Fruit fly (Drosophila melanogaster): ENCODE results near the gene CG43347.
A peak's percentile ranks its signal among the peaks of the same experiment; 100 is the strongest.

- no peak for TF ChIP-seq spab (GFP tag; optimal IDR thresholded peaks at IDR 0.05)
- no peak for TF ChIP-seq Sox102F (GFP tag; optimal IDR thresholded peaks at IDR 0.05)
- TF ChIP-seq Eip75B (GFP tag; optimal IDR thresholded peaks at IDR 0.05): no peak
- peak; percentile 73 for TF ChIP-seq CG3919 (GFP tag; optimal IDR thresholded peaks at IDR 0.05)
- TF ChIP-seq CG6808 (GFP tag; optimal IDR thresholded peaks at IDR 0.05): no peak
- peak; percentile 45 for TF ChIP-seq CG1621 (tag; optimal IDR thresholded peaks at IDR 0.05)
- peak; percentile 61 for TF ChIP-seq cyc (GFP tag; optimal IDR thresholded peaks at IDR 0.05)
- peak; percentile 71 for TF ChIP-seq net (GFP tag; optimal IDR thresholded peaks at IDR 0.05)
- TF ChIP-seq Hr4 (GFP tag; optimal IDR thresholded peaks at IDR 0.05): peak; percentile 79
- peak; percentile 77 for TF ChIP-seq CG8119 (GFP tag; IDR thresholded peaks at IDR 0.05)
Measured at dm6 chrX:10587445-10587844, 32.5 kb downstream of the CG43347 start.

Measured in whole organism, prepupa.